Fruit fly (Drosophila melanogaster): ENCODE results near the gene promL.
A peak's percentile ranks its signal among the peaks of the same experiment; 100 is the strongest.

Gene promL

DNA sequence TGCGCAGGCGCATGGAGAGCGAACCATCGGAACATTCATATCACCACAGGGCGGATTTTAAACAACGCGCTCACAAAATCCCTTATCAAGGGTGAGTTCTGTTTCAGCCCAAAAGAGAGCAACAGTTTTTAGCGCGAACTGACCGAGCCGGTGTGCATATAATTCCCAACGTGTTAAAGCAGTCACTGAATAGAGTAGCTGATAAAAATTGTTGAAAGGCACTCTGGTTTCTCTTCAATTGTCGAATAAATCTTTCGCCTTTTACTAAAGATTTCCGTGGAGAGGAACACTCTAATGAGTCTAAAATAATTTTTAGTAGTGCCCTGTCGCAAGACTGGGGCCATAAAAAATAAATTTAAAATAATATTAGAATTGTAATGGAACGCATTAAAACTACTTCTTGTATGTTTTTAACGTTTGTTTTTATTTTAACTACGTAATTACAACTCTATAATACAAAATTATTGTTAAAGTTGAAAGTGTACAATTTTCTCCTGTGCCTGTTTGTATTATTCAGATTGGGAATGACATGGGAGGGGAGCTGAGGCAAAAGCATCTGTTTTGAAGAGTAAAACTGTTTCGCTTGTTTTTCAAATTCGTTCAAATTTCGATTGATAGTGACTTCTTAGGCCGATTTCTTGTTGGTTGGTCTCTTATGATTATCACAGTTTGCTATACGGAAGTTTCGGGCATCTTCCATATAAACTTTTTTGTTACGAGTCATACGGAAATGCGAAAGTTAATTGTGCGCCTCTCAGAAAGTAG is 36.8 kb downstream of the promL start (continued):
- TF ChIP-seq MTF-1 (GFP tag; optimal IDR thresholded peaks at IDR 0.05; ENCODE audit: borderline replicate concordance) = peak; percentile 28
- TF ChIP-seq CG7786 (GFP tag; optimal IDR thresholded peaks at IDR 0.05) = peak; percentile 53
- peak; percentile 71; the same call in 2 of the 3 replicates for TF ChIP-seq Dbx (GFP tag; IDR thresholded peaks at IDR 0.05)
- peak; percentile 39 for TF ChIP-seq CG9727 (GFP tag; optimal IDR thresholded peaks at IDR 0.05)
- TF ChIP-seq CG18599 (GFP tag; optimal IDR thresholded peaks at IDR 0.05) = peak; percentile 31
- TF ChIP-seq Fer2 (tag; optimal IDR thresholded peaks at IDR 0.05) = no peak
- no peak for TF ChIP-seq p53 (GFP tag; optimal IDR thresholded peaks at IDR 0.05)
- peak; percentile 59; the same call in 1 of the 3 replicates for TF ChIP-seq ken (GFP tag; IDR thresholded peaks at IDR 0.05)
- TF ChIP-seq CG2120 (GFP tag; optimal IDR thresholded peaks at IDR 0.05) = peak; percentile 54
- TF ChIP-seq CG6791 (GFP tag; IDR thresholded peaks at IDR 0.05; ENCODE audit: partially characterized antibody) = peak; percentile 72; the same call in 2 of the 3 replicates
- TF ChIP-seq CG8290 (GFP tag; optimal IDR thresholded peaks at IDR 0.05) = no peak
- peak in 1 of 2 experiments; percentile 74 for TF ChIP-seq CG8290 (tag; optimal IDR thresholded peaks at IDR 0.05)
- no peak for TF ChIP-seq yki (optimal IDR thresholded peaks at IDR 0.05)
- no peak for TF ChIP-seq CG17612 (GFP tag; IDR thresholded peaks at IDR 0.05)
- TF ChIP-seq Lhr (GFP tag; optimal IDR thresholded peaks at IDR 0.05) = no peak
- no peak for TF ChIP-seq Vsx1 (GFP tag; optimal IDR thresholded peaks at IDR 0.05)
- 0 out of 2 replicates have a peak, but pooled peaks have one; percentile 19 for TF ChIP-seq CG11085 (GFP tag; IDR thresholded peaks at IDR 0.05)
- peak; percentile 40 for TF ChIP-seq CG16863 (GFP tag; optimal IDR thresholded peaks at IDR 0.05)
- TF ChIP-seq bsh (GFP tag; optimal IDR thresholded peaks at IDR 0.05) = peak in 1 of 2 experiments; percentile 65
- TF ChIP-seq lola (GFP tag; optimal IDR thresholded peaks at IDR 0.05) = no peak
- no peak for TF ChIP-seq sna (GFP tag; IDR thresholded peaks at IDR 0.05; ENCODE audit: partially characterized antibody)
- no peak for TF ChIP-seq Oli (tag; optimal IDR thresholded peaks at IDR 0.05)
- TF ChIP-seq psq (GFP tag; optimal IDR thresholded peaks at IDR 0.05) = no peak
- peak; percentile 34 for TF ChIP-seq CG8089 (GFP tag; optimal IDR thresholded peaks at IDR 0.05)
- no peak; the same call in 1 of the 2 replicates for TF ChIP-seq slbo (GFP tag; IDR thresholded peaks at IDR 0.05)
- TF ChIP-seq CG6813 (GFP tag; optimal IDR thresholded peaks at IDR 0.05) = no peak
- TF ChIP-seq ewg (GFP tag; optimal IDR thresholded peaks at IDR 0.05) = peak; percentile 72
- TF ChIP-seq oc (tag; optimal IDR thresholded peaks at IDR 0.05) = no peak
- TF ChIP-seq pan (optimal IDR thresholded peaks at IDR 0.05) = no peak
- TF ChIP-seq pan (GFP tag; optimal IDR thresholded peaks at IDR 0.05 in 1 of 2, IDR thresholded peaks at IDR 0.05 in 1 of 2) = peak in 1 of 2 experiments; percentile 42
- no peak for TF ChIP-seq org-1 (GFP tag; optimal IDR thresholded peaks at IDR 0.05)
- TF ChIP-seq pita (GFP tag; optimal IDR thresholded peaks at IDR 0.05) = no peak
- TF ChIP-seq CG13287 (GFP tag; IDR thresholded peaks at IDR 0.05; ENCODE audit: partially characterized antibody) = peak; percentile 55; the same call in 1 of the 2 replicates
- no peak for TF ChIP-seq vvl (GFP tag; IDR thresholded peaks at IDR 0.05)
- TF ChIP-seq jumu (GFP tag; optimal IDR thresholded peaks at IDR 0.05) = peak; percentile 26
- TF ChIP-seq CG12104 (GFP tag; optimal IDR thresholded peaks at IDR 0.05) = no peak
- peak; percentile 8 for TF ChIP-seq Hr3 (GFP tag; optimal IDR thresholded peaks at IDR 0.05)
- no peak for TF ChIP-seq gfzf (GFP tag; optimal IDR thresholded peaks at IDR 0.05)
- no peak for TF ChIP-seq dati (GFP tag; IDR thresholded peaks at IDR 0.05)
- TF ChIP-seq CkIIα-i1 (GFP tag; IDR thresholded peaks at IDR 0.05) = no peak
- peak; percentile 45 for TF ChIP-seq CG8944 (GFP tag; optimal IDR thresholded peaks at IDR 0.05)
- TF ChIP-seq stwl (tag; optimal IDR thresholded peaks at IDR 0.05) = no peak
- peak; percentile 58 for TF ChIP-seq Xrp1 (GFP tag; IDR thresholded peaks at IDR 0.05)
- TF ChIP-seq HmgZ (tag; optimal IDR thresholded peaks at IDR 0.05) = peak; percentile 59
- no peak for TF ChIP-seq gcm2 (GFP tag; optimal IDR thresholded peaks at IDR 0.05)
- no peak for TF ChIP-seq nau (GFP tag; optimal IDR thresholded peaks at IDR 0.05)
- no peak for TF ChIP-seq hbn (GFP tag; IDR thresholded peaks at IDR 0.05; ENCODE audit: partially characterized antibody)
- TF ChIP-seq E2f2 (GFP tag; IDR thresholded peaks at IDR 0.05) = peak; percentile 97
- TF ChIP-seq bab2 (GFP tag; optimal IDR thresholded peaks at IDR 0.05) = no peak
